Fruit fly (Drosophila melanogaster): ENCODE measurements around the gene senju.
A peak's percentile ranks its signal among the peaks of the same experiment; 100 is the strongest.

- TF ChIP-seq CG13204 (GFP tag; optimal IDR thresholded peaks at IDR 0.05) (no peak), Ets98B (GFP tag; IDR thresholded peaks at IDR 0.05) (peak; percentile 16; the same call in 1 of the 2 replicates), rn (GFP tag; IDR thresholded peaks at IDR 0.05) (0 out of 2 replicates have a peak, but pooled peaks have one; percentile 28), CG32121 (GFP tag; IDR thresholded peaks at IDR 0.05) (peak; percentile 41; the same call in 1 of the 2 replicates), CG12605 (GFP tag; IDR thresholded peaks at IDR 0.05) (peak; percentile 31; the same call in 1 of the 2 replicates), CG17806 (tag; optimal IDR thresholded peaks at IDR 0.05) (peak; percentile 44), CG8301 (tag; optimal IDR thresholded peaks at IDR 0.05) (peak; percentile 60), CG10348 (GFP tag; IDR thresholded peaks at IDR 0.05) (0 out of 2 replicates have a peak, but pooled peaks have one; percentile 20)
Measured at dm6 chr2L:5090352-5090751, 37.7 kb downstream of the senju start.
